Fruit fly (Drosophila melanogaster) whole organism, pupa: ENCODE measurements around the gene Tsen2.

ENCODE experiments used
- CG10348 ChIP-seq: fragments of 200-800 bp; sonication (Bioruptor generic); IDR thresholded peaks from 2 replicates; pipeline ENCODE4 v1.3.6; 2022; ENCODE audit warnings: missing biosample characterization, missing genetic modification characterization
- CG12605 ChIP-seq: fragments of 200-800 bp; sonication (Bioruptor generic); IDR thresholded peaks from 2 replicates; pipeline ENCODE4 v1.3.6; 2022; ENCODE audit warnings: missing biosample characterization, missing genetic modification characterization
- CG13204 ChIP-seq: fragments of 200-800 bp; sonication (Bioruptor generic); optimal IDR thresholded peaks from 2 replicates; lab custom pipeline; 2018; ENCODE audit warnings: missing biosample characterization, mild to moderate bottlenecking, missing genetic modification characterization, moderate library complexity
- CG14655 ChIP-seq: fragments of 200-800 bp; sonication (Bioruptor generic); optimal IDR thresholded peaks from 3 replicates; lab custom pipeline; 2017; ENCODE audit warnings: mild to moderate bottlenecking, missing biosample characterization, missing genetic modification reagents, missing genetic modification characterization
- CG15710 ChIP-seq: fragments of 200-800 bp; sonication (Bioruptor generic); optimal IDR thresholded peaks from 2 replicates; lab custom pipeline; 2018; ENCODE audit warnings: missing biosample characterization, mild to moderate bottlenecking, missing genetic modification characterization, moderate library complexity
- CG17806 ChIP-seq: fragments of 200-800 bp; sonication (Bioruptor generic); optimal IDR thresholded peaks from 2 replicates; lab custom pipeline; 2018; ENCODE audit warnings: missing biosample characterization, mild to moderate bottlenecking, missing genetic modification characterization, moderate library complexity
- CG32121 ChIP-seq: fragments of 200-800 bp; sonication (Bioruptor generic); IDR thresholded peaks from 2 replicates; pipeline ENCODE4 v1.3.6; 2022; ENCODE audit warnings: missing biosample characterization, missing genetic modification characterization
- CG34367 ChIP-seq: fragments of 200-800 bp; sonication (Bioruptor generic); optimal IDR thresholded peaks from 2 replicates; lab custom pipeline; 2018; ENCODE audit warnings: missing biosample characterization, mild to moderate bottlenecking, missing genetic modification characterization
- CG4496 ChIP-seq: fragments of 200-800 bp; sonication (Bioruptor generic); IDR thresholded peaks from 3 replicates; pipeline ENCODE4 v1.3.6; 2022; ENCODE audit warnings: missing biosample characterization, missing genetic modification characterization
- CG8159 ChIP-seq: fragments of 200-800 bp; sonication (Bioruptor generic); optimal IDR thresholded peaks from 3 replicates; lab custom pipeline; 2018; ENCODE audit warnings: missing biosample characterization, mild to moderate bottlenecking, missing genetic modification characterization, moderate library complexity
- CG8301 ChIP-seq: fragments of 200-800 bp; sonication (Bioruptor generic); optimal IDR thresholded peaks from 2 replicates; lab custom pipeline; 2018; ENCODE audit warnings: missing biosample characterization, mild to moderate bottlenecking, missing genetic modification characterization
- CG9948 ChIP-seq: fragments of 200-800 bp; sonication (Bioruptor generic); optimal IDR thresholded peaks from 2 replicates; lab custom pipeline; 2018; ENCODE audit warnings: missing biosample characterization, mild to moderate bottlenecking, missing genetic modification characterization, moderate library complexity
- D1 ChIP-seq: fragments of 200-800 bp; sonication (Bioruptor generic); optimal IDR thresholded peaks from 2 replicates; lab custom pipeline; 2018; ENCODE audit warnings: missing biosample characterization, mild to moderate bottlenecking, missing genetic modification characterization, moderate library complexity
- EcR ChIP-seq: fragments of 200-800 bp; sonication (Bioruptor generic); optimal IDR thresholded peaks from 3 replicates; lab custom pipeline; 2019; ENCODE audit warnings: missing biosample characterization, missing genetic modification characterization, mild to moderate bottlenecking, moderate library complexity, missing genetic modification reagents
- Ets98B ChIP-seq: fragments of 200-800 bp; sonication (Bioruptor generic); IDR thresholded peaks from 2 replicates; pipeline ENCODE4 v1.3.6; 2022; ENCODE audit warnings: missing biosample characterization, missing genetic modification characterization
- Pif1A ChIP-seq: fragments of 200-800 bp; sonication (Bioruptor generic); optimal IDR thresholded peaks from 3 replicates; lab custom pipeline; 2016; ENCODE audit warnings: missing biosample characterization, missing genetic modification characterization
- Pif1B ChIP-seq: fragments of 200-800 bp; sonication (Bioruptor generic); optimal IDR thresholded peaks from 3 replicates; lab custom pipeline; 2016; ENCODE audit warnings: missing biosample characterization, missing genetic modification characterization
- Snoo ChIP-seq: fragments of 200-800 bp; sonication (Bioruptor generic); optimal IDR thresholded peaks from 3 replicates; lab custom pipeline; 2017; ENCODE audit warnings: missing biosample characterization, mild to moderate bottlenecking, missing genetic modification characterization, inconsistent platforms
- fd96Ca ChIP-seq: fragments of 200-800 bp; sonication (Bioruptor generic); IDR thresholded peaks from 3 replicates; pipeline ENCODE4 v1.3.6; 2022; ENCODE audit warnings: missing biosample characterization, missing genetic modification characterization
- gl ChIP-seq: fragments of 200-800 bp; sonication (Bioruptor generic); optimal IDR thresholded peaks from 2 replicates; lab custom pipeline; 2018; ENCODE audit warnings: missing biosample characterization, mild to moderate bottlenecking, missing genetic modification characterization
- rn ChIP-seq: fragments of 200-800 bp; sonication (Bioruptor generic); IDR thresholded peaks from 2 replicates; pipeline ENCODE4 v1.3.6; 2022; ENCODE audit warnings: missing biosample characterization, missing genetic modification characterization

The Tsen2 gene

DNA sequence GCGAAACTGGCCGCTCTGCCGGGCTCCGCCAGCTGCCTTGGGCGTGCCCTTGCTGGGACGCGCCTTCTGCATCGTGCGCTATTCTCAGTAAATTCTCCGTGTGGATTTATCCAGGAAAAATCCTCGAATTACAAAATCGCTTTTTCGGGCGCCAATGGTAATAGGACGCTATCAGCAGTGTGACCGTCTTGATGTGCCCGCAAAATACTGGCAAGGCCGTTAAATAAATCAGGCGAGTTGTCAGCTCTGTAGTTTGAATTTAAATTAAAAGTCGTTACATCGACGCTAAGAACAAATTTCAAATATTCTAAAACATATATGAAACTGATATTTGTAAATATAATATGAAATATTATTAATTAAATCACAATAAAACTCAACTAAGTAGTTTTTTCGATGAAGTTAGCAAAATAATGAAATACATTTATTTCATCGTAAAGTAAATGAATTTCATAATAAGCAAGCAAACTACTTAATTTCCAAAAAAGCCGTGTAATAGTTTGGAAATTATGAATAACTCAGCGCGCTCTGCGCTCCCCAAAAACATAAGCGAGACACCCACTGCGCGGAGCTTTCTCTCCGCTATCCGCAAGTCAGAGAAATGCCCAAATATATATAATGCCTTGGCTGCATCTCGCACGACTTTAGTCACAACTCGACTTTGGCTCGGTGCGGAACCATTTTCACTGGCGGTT, 8.8 kb downstream of the Tsen2 start, which contains the start of the genes glu and ChLD3:
Gene glu (minus strand): TSS at position 183 of the 695 bp plus-strand sequence.
Gene ChLD3 (plus strand): TSS at position 645 of the 695 bp plus-strand sequence.
- TF ChIP-seq EcR (no peak), CG10348 (GFP tag; lab: Robert Waterston, UW) (no peak), CG34367 (tag; lab: Kevin White, UChicago) (no peak), CG13204 (GFP tag; lab: Kevin White, UChicago) (no peak), CG17806 (tag; lab: Kevin White, UChicago) (no peak), D1 (no peak)

DNA sequence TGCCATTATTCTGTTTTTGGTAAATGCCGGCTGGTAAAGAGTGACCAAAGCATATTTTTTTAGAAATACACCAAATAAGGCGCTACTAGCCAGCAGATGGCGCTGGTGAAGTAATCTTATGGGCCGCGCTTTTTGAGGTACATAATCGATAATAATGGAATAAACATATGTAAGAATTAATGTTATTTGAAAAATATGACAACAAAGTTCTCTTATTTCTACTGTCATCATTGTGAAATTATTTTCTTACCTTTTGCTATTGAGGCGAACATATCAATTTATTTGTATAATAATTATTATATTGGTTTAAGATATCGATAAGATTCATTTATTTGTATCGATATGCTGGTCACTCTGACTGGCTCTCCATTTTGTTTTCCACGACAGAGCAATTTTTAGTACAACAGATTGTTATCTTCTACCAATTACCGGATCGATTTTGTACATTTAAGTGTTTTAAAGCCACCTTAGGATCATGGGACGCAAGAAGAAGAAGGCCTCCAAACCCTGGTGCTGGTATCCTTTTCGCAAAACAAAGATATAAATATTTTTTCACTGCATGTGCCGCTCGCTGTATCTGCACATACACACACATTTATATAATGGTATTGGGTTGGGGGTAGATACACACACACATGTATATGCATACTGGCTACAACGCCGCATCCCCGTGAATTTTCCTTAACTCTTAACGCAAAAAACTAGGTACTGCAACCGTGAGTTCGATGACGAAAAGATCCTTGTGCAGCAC, 13.7 kb downstream of the Tsen2 start, which contains the start of the genes LSm7 and BuGZ:
Gene LSm7 (minus strand): TSS at position 46 of the 751 bp plus-strand sequence.
Gene BuGZ (plus strand): TSS at position 351 of the 751 bp plus-strand sequence.
- TF ChIP-seq CG10348 (GFP tag; lab: Robert Waterston, UW) (no peak), Snoo (tag; lab: Kevin White, UChicago) (no peak), CG17806 (tag; lab: Kevin White, UChicago) (no peak), gl (tag; lab: Kevin White, UChicago) (no peak), CG34367 (tag; lab: Kevin White, UChicago) (no peak), CG4496 (no peak), CG8301 (tag; lab: Kevin White, UChicago) (no peak), fd96Ca (GFP tag; lab: Robert Waterston, UW) (no peak), CG15710 (no peak), rn (GFP tag; lab: Robert Waterston, UW) (no peak), CG32121 (GFP tag; lab: Robert Waterston, UW) (no peak), EcR (no peak), Ets98B (no peak), Pif1A (GFP tag; lab: Kevin White, UChicago) (no peak), CG8159 (no peak), Pif1B (no peak), D1 (no peak), CG12605 (GFP tag; lab: Robert Waterston, UW) (no peak), CG14655 (GFP tag; lab: Kevin White, UChicago) (no peak)

DNA sequence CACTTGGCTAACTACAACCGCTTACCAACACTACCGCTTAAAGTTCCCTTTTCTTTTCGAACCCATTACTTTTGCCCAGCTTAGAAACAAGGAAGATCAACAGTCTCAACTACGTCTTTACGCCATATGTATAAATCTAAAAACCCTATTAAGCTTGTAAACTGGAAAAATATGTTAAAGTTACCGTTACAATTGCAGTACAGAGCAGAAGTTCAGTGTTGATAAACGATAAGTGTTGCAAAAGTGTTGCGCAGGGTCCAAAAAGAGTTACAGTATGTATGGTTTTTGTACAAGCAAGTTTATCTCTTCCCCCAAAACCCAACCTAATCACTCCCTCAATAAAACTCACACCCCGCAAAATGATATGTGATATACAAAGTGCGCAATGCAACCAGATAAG, 17.6 kb downstream of the Tsen2 start:
- TF ChIP-seq CG10348 (GFP tag; lab: Robert Waterston, UW) = no peak

DNA sequence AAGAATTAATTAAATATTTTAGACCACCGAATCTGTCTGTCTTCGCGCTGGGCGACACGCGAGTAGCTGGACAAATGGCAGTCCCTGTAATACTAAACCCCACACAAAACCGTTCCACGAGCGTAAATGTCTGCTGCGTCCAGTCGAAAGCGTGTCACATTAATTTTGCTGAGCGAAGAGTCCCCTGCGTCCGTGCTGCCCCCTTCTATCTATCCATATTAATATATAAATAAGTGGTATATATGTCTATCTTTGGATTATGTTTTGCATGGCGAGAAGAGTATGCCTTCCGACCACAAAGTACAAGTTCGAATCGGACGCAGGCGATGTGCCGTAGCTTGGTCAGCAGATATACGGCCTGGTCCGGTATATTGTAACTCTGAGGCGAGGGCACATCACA, 22.8 kb downstream of the Tsen2 start:
- TF ChIP-seq CG13204 (GFP tag; lab: Kevin White, UChicago) = no peak
- no peak for TF ChIP-seq CG8159
- TF ChIP-seq gl (tag; lab: Kevin White, UChicago) = no peak
- TF ChIP-seq CG15710 = no peak
- no peak for TF ChIP-seq CG34367 (tag; lab: Kevin White, UChicago)
- no peak for TF ChIP-seq CG12605 (GFP tag; lab: Robert Waterston, UW)
- no peak for TF ChIP-seq CG10348 (GFP tag; lab: Robert Waterston, UW)
- TF ChIP-seq fd96Ca (GFP tag; lab: Robert Waterston, UW) = no peak
- TF ChIP-seq CG9948 (tag; lab: Kevin White, UChicago) = no peak
- no peak for TF ChIP-seq CG8301 (tag; lab: Kevin White, UChicago)

DNA sequence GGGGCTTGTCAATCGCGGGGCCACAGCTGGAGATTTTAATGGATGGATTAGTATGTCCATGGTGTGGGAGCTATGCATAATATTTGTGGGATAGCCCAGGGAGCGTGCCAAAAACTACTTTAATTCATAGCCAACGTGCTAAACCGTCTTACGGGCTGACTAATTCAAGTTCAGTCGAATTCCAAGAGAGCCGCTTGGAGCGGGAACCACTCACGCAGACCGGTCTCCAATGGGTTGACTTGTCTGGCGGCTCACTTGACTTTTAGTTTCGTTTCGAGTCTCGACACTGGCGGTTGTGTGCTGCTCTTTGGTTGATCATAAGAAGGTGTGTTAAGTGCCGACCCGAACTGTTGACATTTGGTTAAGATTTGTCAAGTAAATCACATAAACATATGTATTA, 24.5 kb downstream of the Tsen2 start, which contains the start of gene yellow-b:
Gene yellow-b (plus strand): TSS at position 263 of the 400 bp plus-strand sequence.
- TF ChIP-seq CG14655 (GFP tag; lab: Kevin White, UChicago) (no peak), CG4496 (no peak), Snoo (tag; lab: Kevin White, UChicago) (no peak), rn (GFP tag; lab: Robert Waterston, UW) (no peak), CG13204 (GFP tag; lab: Kevin White, UChicago) (no peak)
- TF ChIP-seq, all 21 proteins: peak for 0

DNA sequence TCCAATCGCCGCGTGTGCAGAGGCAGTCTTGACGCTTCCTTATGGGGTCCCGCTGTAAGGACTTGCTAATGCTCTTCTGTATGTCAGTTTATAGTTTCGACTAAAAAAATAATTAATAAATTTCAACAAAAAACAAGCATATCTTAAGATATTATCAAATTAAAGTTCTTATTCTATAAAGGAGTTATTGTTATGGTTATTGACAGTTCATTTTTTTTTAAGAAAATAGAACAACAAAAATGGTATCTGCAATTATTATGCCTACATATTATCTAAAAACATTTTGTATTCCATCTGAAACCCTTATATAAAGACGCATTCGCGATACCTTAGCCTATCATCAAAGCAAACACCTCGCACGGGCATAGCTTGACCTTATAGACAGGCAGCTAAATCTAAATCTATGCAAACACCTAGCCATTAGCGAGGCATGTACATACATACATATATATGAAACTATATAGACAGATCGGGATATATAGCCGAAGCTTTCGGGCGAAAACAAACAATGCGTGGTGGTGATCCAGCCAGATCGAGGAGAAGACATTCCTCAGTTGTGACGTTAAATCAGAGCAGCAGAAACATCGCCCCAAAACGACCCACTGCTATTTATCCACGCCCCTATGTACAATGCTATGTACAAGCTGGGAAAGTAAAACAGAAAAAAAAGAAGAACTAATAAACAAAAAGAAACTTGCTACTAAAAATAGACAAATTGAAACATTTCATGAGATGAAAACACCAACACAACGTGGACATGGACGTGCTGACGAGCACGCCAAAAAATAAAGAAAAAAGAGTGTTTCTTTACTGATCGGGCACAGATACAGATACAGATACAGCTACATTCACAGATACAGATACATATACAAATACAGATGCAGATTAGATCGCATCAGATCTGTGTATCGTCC, 31.2 kb downstream of the Tsen2 start, which contains the start of gene ppk17:
Gene ppk17 (minus strand): TSS at position 51 of the 914 bp plus-strand sequence.
- peak; percentile 55; the same call in 1 of the 2 replicates for TF ChIP-seq Ets98B
- TF ChIP-seq CG13204 (GFP tag; lab: Kevin White, UChicago) = no peak
- peak; percentile 22 for TF ChIP-seq CG8301 (tag; lab: Kevin White, UChicago)
- TF ChIP-seq CG4496 = peak; percentile 50; the same call in 1 of the 3 replicates
- TF ChIP-seq fd96Ca (GFP tag; lab: Robert Waterston, UW) = no peak
- peak; percentile 69 for TF ChIP-seq CG32121 (GFP tag; lab: Robert Waterston, UW)
- TF ChIP-seq CG12605 (GFP tag; lab: Robert Waterston, UW) = peak; percentile 25; the same call in 1 of the 2 replicates
- TF ChIP-seq CG14655 (GFP tag; lab: Kevin White, UChicago) = peak; percentile 52
- TF ChIP-seq, all 21 proteins: peak for 6
